Worm (Caenorhabditis elegans) whole organism, L1 larva: ENCODE measurements around the gene F21C10.7.
A peak's percentile ranks its signal among the peaks of the same experiment; 100 is the strongest.

Source experiments
- aly-2 ChIP-seq: fragments of 150-350 bp; optimal IDR thresholded peaks from 2 replicates; lab custom pipeline; 2014; ENCODE audit warnings: missing biosample characterization, missing genetic modification characterization
- ceh-63 ChIP-seq: fragments of 200-800 bp; sonication (Bioruptor generic); optimal IDR thresholded peaks from 2 replicates; lab custom pipeline; 2018; ENCODE audit warnings: mild to moderate bottlenecking, missing genetic modification characterization, missing compliant biosample characterization
- ceh-82 ChIP-seq, 3 experiments: fragments of 150-350 bp in 1 of 3; sonication (generic microtip) in 2 of 3; optimal IDR thresholded peaks; 2 replicates each; lab custom pipeline; 2014 to 2017; ENCODE audit warnings: missing biosample characterization in 3 of 3, missing genetic modification characterization in 3 of 3
- ces-1 ChIP-seq: fragments of 150-350 bp; optimal IDR thresholded peaks from 2 replicates; lab custom pipeline; 2014; ENCODE audit warnings: missing biosample characterization, missing genetic modification reagents, missing genetic modification characterization
- efl-1 ChIP-seq, 4 experiments: fragments of 150-350 bp; optimal IDR thresholded peaks in 3 of 4; peaks in 1 of 4; 1 replicate in 1 of 4; 2 replicates in 3 of 4; lab custom pipeline; 2014; ENCODE audit warnings: missing biosample characterization in 2 of 4, missing genetic modification characterization in 2 of 4, missing genetic modification reagents in 2 of 4
- elt-3 ChIP-seq, 6 experiments: fragments of 150-350 bp in 1 of 6; sonication (generic microtip); optimal IDR thresholded peaks; 2 replicates each; lab custom pipeline; 2017 to 2018; ENCODE audit warnings: missing biosample characterization in 6 of 6, missing genetic modification characterization in 6 of 6, inconsistent platforms in 1 of 6
- isw-1 ChIP-seq: fragments of 200-800 bp; sonication (Bioruptor generic); IDR thresholded peaks from 2 replicates; pipeline ENCODE4 v1.3.6; 2022; ENCODE audit warnings: missing genetic modification characterization, missing compliant biosample characterization
- lin-35 ChIP-seq, 2 experiments: fragments of 150-350 bp; optimal IDR thresholded peaks; 2 replicates each; lab custom pipeline; 2014; ENCODE audit warnings: missing biosample characterization in 2 of 2, missing genetic modification characterization in 2 of 2, missing genetic modification reagents in 2 of 2
- lin-39 ChIP-seq: fragments of 150-350 bp; optimal IDR thresholded peaks from 2 replicates; lab custom pipeline; 2014; ENCODE audit warnings: missing biosample characterization, missing genetic modification reagents, missing genetic modification characterization
- mdl-1 ChIP-seq, 2 experiments: fragments of 150-350 bp; optimal IDR thresholded peaks; 2 replicates each; lab custom pipeline; 2014 to 2017; ENCODE audit warnings: missing biosample characterization in 2 of 2, missing genetic modification characterization in 2 of 2, inconsistent platforms in 1 of 2
- nhr-237 ChIP-seq: fragments of 150-350 bp; optimal IDR thresholded peaks from 2 replicates; lab custom pipeline; 2014; ENCODE audit warnings: missing biosample characterization, missing genetic modification characterization
- nhr-85 ChIP-seq: sonication (generic microtip); peaks from one replicate; lab custom pipeline; 2016; ENCODE audit warnings: missing genetic modification characterization, inconsistent platforms, missing compliant biosample characterization
- pag-3 ChIP-seq: sonication (generic microtip); optimal IDR thresholded peaks from 2 replicates; lab custom pipeline; 2017; ENCODE audit warnings: missing genetic modification characterization, mild to moderate bottlenecking, missing compliant biosample characterization, antibody characterized with exemption, borderline replicate concordance; ENCODE audit not compliant: insufficient read depth
- unc-86 ChIP-seq: sonication (generic microtip); optimal IDR thresholded peaks from 2 replicates; lab custom pipeline; 2016; ENCODE audit warnings: missing genetic modification characterization, missing compliant biosample characterization

DNA sequence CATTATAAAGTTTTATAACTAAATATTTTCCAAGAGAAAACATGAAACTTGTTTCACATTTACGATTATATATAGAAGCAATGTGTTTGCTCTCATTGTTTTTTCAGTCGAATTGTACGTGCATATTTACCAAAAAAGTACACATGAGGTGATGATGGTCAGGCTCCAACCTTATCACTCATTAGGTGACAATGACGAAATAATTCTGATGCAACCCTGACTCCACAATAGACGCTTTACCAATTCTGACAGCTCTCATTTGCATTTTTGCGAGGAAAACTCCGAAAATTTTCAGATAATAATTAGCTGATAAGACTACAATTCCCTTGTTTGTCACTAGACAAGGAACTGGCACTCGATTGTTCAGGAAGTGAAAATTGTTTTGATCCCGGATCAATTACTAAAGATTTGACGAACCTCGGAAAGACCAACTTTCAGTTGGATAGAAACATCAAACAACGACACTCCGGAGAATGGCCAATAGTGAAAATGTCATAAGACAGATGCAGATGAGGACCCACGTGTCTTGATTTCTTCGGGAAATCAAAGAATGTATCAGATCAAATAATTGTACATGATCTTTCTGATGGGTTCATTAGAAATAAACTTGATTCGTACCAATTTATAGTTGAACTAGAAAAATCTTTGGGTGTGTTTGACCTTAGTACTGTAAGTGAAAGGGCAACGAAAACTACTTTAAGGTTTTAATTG is 33.6 kb upstream of the F21C10.7 start:
- TF ChIP-seq ces-1 (GFP tag; lab: Kevin White, UChicago) (no peak), nhr-237 (tag; lab: Kevin White, UChicago) (no peak), nhr-85 (peak; percentile 78), unc-86 (tag; lab: Kevin White, UChicago) (no peak), efl-1 (optimal IDR thresholded peaks at IDR 0.05; lab: Kevin White, UChicago) (no peak), efl-1 (GFP tag; optimal IDR thresholded peaks at IDR 0.05 in 1 of 2; lab: Kevin White, UChicago) (no peak), elt-3 (tag; optimal IDR thresholded peaks at IDR 0.05; lab: Kevin White, UChicago) (peak in 1 of 6 experiments; percentile 69), aly-2 (tag; lab: Kevin White, UChicago) (no peak), pag-3 (tag; lab: Kevin White, UChicago) (no peak), ceh-82 (tag; optimal IDR thresholded peaks at IDR 0.05; lab: Kevin White, UChicago) (no peak), mdl-1 (tag; optimal IDR thresholded peaks at IDR 0.05; lab: Kevin White, UChicago) (peak in 1 of 2 experiments; percentile 45), lin-35 (GFP tag; optimal IDR thresholded peaks at IDR 0.05; lab: Kevin White, UChicago) (peak in 1 of 2 experiments; percentile 70), lin-39 (tag; lab: Kevin White, UChicago) (no peak), isw-1 (GFP tag; lab: Robert Waterston, UW) (no peak), ceh-63 (no peak)
